Fruit fly (Drosophila melanogaster) whole organism, embryonic: ENCODE measurements around the gene CG33110.

Source experiments
- Atf3 ChIP-seq: fragments of 200-800 bp; sonication (Bioruptor generic); optimal IDR thresholded peaks from 3 replicates; lab custom pipeline; 2016; ENCODE audit warnings: missing biosample characterization, missing genetic modification characterization
- CG10462 ChIP-seq: fragments of 200-800 bp; sonication (Bioruptor generic); optimal IDR thresholded peaks from 2 replicates; lab custom pipeline; 2016; ENCODE audit warnings: missing biosample characterization, missing genetic modification characterization
- CG11695 ChIP-seq: fragments of 200-800 bp; sonication (Bioruptor generic); IDR thresholded peaks from 3 replicates; pipeline ENCODE4 v1.3.6; 2022; ENCODE audit warnings: missing biosample characterization, missing genetic modification characterization
- CG12155 ChIP-seq: fragments of 200-800 bp; sonication (Bioruptor generic); optimal IDR thresholded peaks from 3 replicates; lab custom pipeline; 2016; ENCODE audit warnings: missing biosample characterization, missing genetic modification characterization
- CG12744 ChIP-seq: fragments of 200-800 bp; sonication (Bioruptor generic); optimal IDR thresholded peaks from 2 replicates; lab custom pipeline; 2016; ENCODE audit warnings: missing biosample characterization, missing genetic modification characterization
- CG13287 ChIP-seq: fragments of 200-800 bp; sonication (Bioruptor generic); IDR thresholded peaks from 2 replicates; pipeline ENCODE4 v1.3.6; 2022; ENCODE audit warnings: missing biosample characterization, missing genetic modification characterization; ENCODE audit not compliant: partially characterized antibody
- CG14965 ChIP-seq: fragments of 200-800 bp; sonication (Bioruptor generic); optimal IDR thresholded peaks from 2 replicates; lab custom pipeline; 2016; ENCODE audit warnings: missing biosample characterization, missing genetic modification characterization, borderline replicate concordance
- CG15011 ChIP-seq: fragments of 200-800 bp; sonication (Bioruptor generic); optimal IDR thresholded peaks from 3 replicates; lab custom pipeline; 2018; ENCODE audit warnings: missing biosample characterization, mild to moderate bottlenecking, missing genetic modification characterization
- CG2199 ChIP-seq: fragments of 200-800 bp; sonication (Bioruptor generic); IDR thresholded peaks from 3 replicates; pipeline ENCODE4 v1.3.6; 2022; ENCODE audit warnings: missing biosample characterization, missing genetic modification characterization
- CG32532 ChIP-seq: fragments of 200-800 bp; sonication (Bioruptor generic); IDR thresholded peaks from 2 replicates; pipeline ENCODE4 v1.3.6; 2022; ENCODE audit warnings: missing biosample characterization, missing genetic modification characterization
- CG3726 ChIP-seq: fragments of 200-800 bp; sonication (Bioruptor generic); IDR thresholded peaks from 3 replicates; pipeline ENCODE4, ENCODE4 v1.3.6; 2022; ENCODE audit warnings: missing biosample characterization, missing genetic modification characterization
- CG4820 ChIP-seq: fragments of 200-800 bp; sonication (Bioruptor generic); optimal IDR thresholded peaks from 3 replicates; lab custom pipeline; 2016; ENCODE audit warnings: missing biosample characterization, missing genetic modification characterization
- CG7357 ChIP-seq: fragments of 200-800 bp; sonication (Bioruptor generic); IDR thresholded peaks from 3 replicates; pipeline ENCODE4 v1.3.6; 2022; ENCODE audit warnings: missing biosample characterization, missing genetic modification characterization
- Camta ChIP-seq: fragments of 200-800 bp; sonication (Bioruptor generic); optimal IDR thresholded peaks from 2 replicates; lab custom pipeline; 2016; ENCODE audit warnings: missing biosample characterization, missing genetic modification characterization
- Dbx ChIP-seq: fragments of 200-800 bp; sonication (Bioruptor generic); IDR thresholded peaks from 3 replicates; pipeline ENCODE4 v1.3.6; 2022; ENCODE audit warnings: missing biosample characterization, missing genetic modification characterization
- Dfd ChIP-seq, 2 experiments: fragments of >200 bp; optimal IDR thresholded peaks; 2 replicates each; lab custom pipeline; 2017; ENCODE audit warnings: missing biosample characterization in 2 of 2, missing genetic modification characterization in 2 of 2
- Dll ChIP-seq: fragments of 200-800 bp; sonication (Bioruptor generic); IDR thresholded peaks from 4 replicates; pipeline ENCODE4 v1.3.6; 2022; ENCODE audit warnings: missing biosample characterization, missing genetic modification characterization; ENCODE audit not compliant: partially characterized antibody
- Dp ChIP-seq: fragments of 200-800 bp; sonication (Bioruptor generic); optimal IDR thresholded peaks from 2 replicates; lab custom pipeline; 2018; ENCODE audit warnings: missing biosample characterization, mild to moderate bottlenecking, missing genetic modification characterization, moderate library complexity
- Dref ChIP-seq: fragments of 200-800 bp; sonication (Bioruptor generic); IDR thresholded peaks from 2 replicates; pipeline ENCODE4 v1.3.6; 2022; ENCODE audit warnings: missing biosample characterization, missing genetic modification characterization
- Fer3 ChIP-seq: fragments of 200-800 bp; sonication (Bioruptor generic); optimal IDR thresholded peaks from 2 replicates; lab custom pipeline; 2018; ENCODE audit warnings: missing biosample characterization, mild to moderate bottlenecking, missing genetic modification characterization, moderate library complexity
- HLH3B ChIP-seq: fragments of 200-800 bp; sonication (Bioruptor generic); IDR thresholded peaks from 2 replicates; pipeline ENCODE4 v1.3.6; 2022; ENCODE audit warnings: missing biosample characterization, missing genetic modification characterization
- Hmr ChIP-seq: fragments of 200-800 bp; sonication (Bioruptor generic); optimal IDR thresholded peaks from 3 replicates; lab custom pipeline; 2017; ENCODE audit warnings: mild to moderate bottlenecking, missing biosample characterization, missing genetic modification reagents, missing genetic modification characterization
- Jarid2 ChIP-seq: fragments of 200-800 bp; sonication (Bioruptor generic); optimal IDR thresholded peaks from 3 replicates; lab custom pipeline; 2017; ENCODE audit warnings: mild to moderate bottlenecking, missing biosample characterization, missing genetic modification reagents, missing genetic modification characterization
- Mad ChIP-seq: fragments of 200-800 bp; sonication (Bioruptor generic); optimal IDR thresholded peaks from 2 replicates; lab custom pipeline; 2016; ENCODE audit warnings: missing biosample characterization, missing genetic modification characterization
- Med ChIP-seq: fragments of 200-800 bp; sonication (Bioruptor generic); peaks from one replicate; lab custom pipeline; 2016; ENCODE audit warnings: missing biosample characterization, missing genetic modification characterization, mild to moderate bottlenecking, inconsistent platforms, moderate library complexity
- Rfx ChIP-seq: fragments of 200-800 bp; sonication (Bioruptor generic); IDR thresholded peaks from 2 replicates; pipeline ENCODE4 v1.3.6; 2022; ENCODE audit warnings: missing biosample characterization, missing genetic modification characterization
- Sry-β ChIP-seq: fragments of 200-800 bp; sonication (Bioruptor generic); optimal IDR thresholded peaks from 2 replicates; lab custom pipeline; 2018; ENCODE audit warnings: missing biosample characterization, mild to moderate bottlenecking, missing genetic modification characterization, moderate library complexity
- Sry-δ ChIP-seq: fragments of 200-800 bp; sonication (Bioruptor generic); optimal IDR thresholded peaks from 2 replicates; lab custom pipeline; 2016; ENCODE audit warnings: missing biosample characterization, missing genetic modification characterization
- Vsx1 ChIP-seq: fragments of 200-800 bp; sonication (Bioruptor generic); optimal IDR thresholded peaks from 2 replicates; lab custom pipeline; 2017; ENCODE audit warnings: missing biosample characterization, mild to moderate bottlenecking, missing genetic modification characterization, missing genetic modification reagents
- ab ChIP-seq: fragments of 200-800 bp; sonication (Bioruptor generic); optimal IDR thresholded peaks from 2 replicates; lab custom pipeline; 2016; ENCODE audit warnings: missing biosample characterization, missing genetic modification characterization
- aop ChIP-seq: fragments of 200-800 bp; sonication (Bioruptor generic); IDR thresholded peaks from 2 replicates; pipeline ENCODE4 v1.3.6; 2022; ENCODE audit warnings: missing biosample characterization, missing genetic modification characterization
- ara ChIP-seq: fragments of 200-800 bp; sonication (Bioruptor generic); IDR thresholded peaks from 2 replicates; pipeline ENCODE4 v1.3.6; 2022; ENCODE audit warnings: missing biosample characterization, missing genetic modification characterization
- chn ChIP-seq: fragments of 200-800 bp; sonication (Bioruptor generic); optimal IDR thresholded peaks from 2 replicates; lab custom pipeline; 2016; ENCODE audit warnings: missing biosample characterization, missing genetic modification characterization
- crc ChIP-seq: fragments of 200-800 bp; sonication (Bioruptor generic); optimal IDR thresholded peaks from 2 replicates; lab custom pipeline; 2016; ENCODE audit warnings: missing biosample characterization, missing genetic modification characterization
- cwo ChIP-seq: fragments of 200-800 bp; sonication (Bioruptor generic); optimal IDR thresholded peaks from 3 replicates; lab custom pipeline; 2017; ENCODE audit warnings: missing biosample characterization, missing genetic modification characterization, mild to moderate bottlenecking, moderate library complexity, missing genetic modification reagents
- disco-r ChIP-seq: fragments of 200-800 bp; sonication (Bioruptor generic); optimal IDR thresholded peaks from 2 replicates; lab custom pipeline; 2016; ENCODE audit warnings: missing biosample characterization, missing genetic modification characterization
- fd64A ChIP-seq: fragments of 200-800 bp; sonication (Bioruptor generic); optimal IDR thresholded peaks from 3 replicates; lab custom pipeline; 2018; ENCODE audit warnings: missing biosample characterization, mild to moderate bottlenecking, missing genetic modification characterization
- fru ChIP-seq: fragments of >200 bp; optimal IDR thresholded peaks from 2 replicates; lab custom pipeline; 2017
- gfzf ChIP-seq: fragments of 200-800 bp; sonication (Bioruptor generic); optimal IDR thresholded peaks from 2 replicates; lab custom pipeline; 2016; ENCODE audit warnings: missing biosample characterization, mild to moderate bottlenecking, missing genetic modification characterization, moderate library complexity
- hb ChIP-seq: fragments of 200-800 bp; sonication (Bioruptor generic); IDR thresholded peaks from 3 replicates; pipeline ENCODE4 v1.3.6; 2022; ENCODE audit warnings: missing biosample characterization, missing genetic modification characterization; ENCODE audit not compliant: partially characterized antibody
- lilli ChIP-seq: fragments of 200-800 bp; sonication (Bioruptor generic); optimal IDR thresholded peaks from 3 replicates; lab custom pipeline; 2016; ENCODE audit warnings: missing biosample characterization, missing genetic modification characterization
- mld ChIP-seq: fragments of 200-800 bp; sonication (Bioruptor generic); IDR thresholded peaks from 3 replicates; pipeline ENCODE4 v1.3.6; 2022; ENCODE audit warnings: missing biosample characterization, missing genetic modification characterization; ENCODE audit not compliant: partially characterized antibody
- phol ChIP-seq: fragments of 200-800 bp; sonication (Bioruptor generic); optimal IDR thresholded peaks from 3 replicates; lab custom pipeline; 2018; ENCODE audit warnings: missing biosample characterization, mild to moderate bottlenecking, missing genetic modification characterization, moderate library complexity
- psq ChIP-seq: fragments of 200-800 bp; sonication (Bioruptor generic); optimal IDR thresholded peaks from 2 replicates; lab custom pipeline; 2017; ENCODE audit warnings: missing biosample characterization, missing genetic modification characterization
- schlank ChIP-seq: fragments of 200-800 bp; sonication (Bioruptor generic); optimal IDR thresholded peaks from 2 replicates; lab custom pipeline; 2018; ENCODE audit warnings: missing biosample characterization, mild to moderate bottlenecking, missing genetic modification characterization
- sob ChIP-seq: fragments of 200-800 bp; sonication (Bioruptor generic); IDR thresholded peaks from 2 replicates; pipeline ENCODE4 v1.3.6; 2022; ENCODE audit warnings: missing biosample characterization, missing genetic modification characterization
- ssp ChIP-seq: fragments of 200-800 bp; sonication (Bioruptor generic); IDR thresholded peaks from 2 replicates; pipeline ENCODE4 v1.3.6; 2022; ENCODE audit warnings: missing biosample characterization, missing genetic modification characterization
- tap ChIP-seq: fragments of 200-800 bp; optimal IDR thresholded peaks from 3 replicates; lab custom pipeline; 2019; ENCODE audit warnings: missing biosample characterization, mild to moderate bottlenecking, missing genetic modification characterization, moderate library complexity
- tll ChIP-seq, 2 experiments: fragments of 200-800 bp in 1 of 2; fragments of >200 bp in 1 of 2; sonication (Bioruptor generic) in 1 of 2; optimal IDR thresholded peaks; 2 replicates each; lab custom pipeline; 2017 to 2019; ENCODE audit warnings: missing biosample characterization in 2 of 2, missing genetic modification characterization in 2 of 2, mild to moderate bottlenecking in 1 of 2, moderate library complexity in 1 of 2
- ttk ChIP-seq: fragments of 200-800 bp; sonication (Bioruptor generic); IDR thresholded peaks from 2 replicates; pipeline ENCODE4 v2.1.2; 2022; ENCODE audit warnings: missing biosample characterization, missing genetic modification characterization
- zen ChIP-seq: fragments of 200-800 bp; sonication (Bioruptor generic); optimal IDR thresholded peaks from 3 replicates; lab custom pipeline; 2018; ENCODE audit warnings: missing biosample characterization, mild to moderate bottlenecking, missing genetic modification characterization, moderate library complexity

Gene CG33110

DNA sequence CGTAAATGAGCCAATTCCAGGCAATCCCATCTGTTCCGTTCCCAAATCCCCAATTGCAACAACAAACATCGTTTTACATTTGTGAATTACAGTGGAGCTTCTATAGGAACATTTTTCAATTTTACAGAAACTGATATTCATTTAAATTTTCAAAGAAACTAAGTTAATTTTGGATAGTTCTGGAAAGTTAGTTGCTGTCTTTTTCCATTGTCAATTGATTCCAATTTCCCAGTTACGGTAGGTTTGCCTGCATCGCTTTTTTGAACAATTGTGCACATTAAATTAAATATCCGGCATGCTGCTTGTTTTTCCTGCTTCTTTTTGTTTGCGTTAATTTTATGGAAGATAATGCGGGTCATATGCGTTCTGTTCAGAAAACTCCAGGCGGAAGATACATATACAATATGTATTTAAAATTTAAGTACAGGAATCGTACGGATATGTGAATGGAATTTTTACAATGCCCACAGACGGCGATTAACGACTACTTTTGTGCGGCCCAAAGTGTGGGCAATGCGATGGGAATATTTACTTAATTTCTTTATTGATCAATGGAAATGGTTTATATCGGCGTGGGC, 58.0 kb downstream of the CG33110 start (continued):
- no peak for TF ChIP-seq crc
- TF ChIP-seq psq (GFP tag; lab: Kevin White, UChicago): no peak
- no peak for TF ChIP-seq Mad (GFP tag; lab: Kevin White, UChicago)
- TF ChIP-seq mld (GFP tag; lab: Robert Waterston, UW): no peak
- TF ChIP-seq zen (tag; lab: Kevin White, UChicago): no peak
- TF ChIP-seq tll (GFP tag; optimal IDR thresholded peaks at IDR 0.05; lab: Kevin White, UChicago): no peak
- TF ChIP-seq aop: no peak
- peak; percentile 42; the same call in 1 of the 2 replicates for TF ChIP-seq Rfx (GFP tag; lab: Robert Waterston, UW)
- TF ChIP-seq Dbx (GFP tag; lab: Robert Waterston, UW): no peak
- TF ChIP-seq Sry-β (GFP tag; lab: Kevin White, UChicago): no peak
- TF ChIP-seq Camta (GFP tag; lab: Kevin White, UChicago): no peak
- TF ChIP-seq Dfd (GFP tag; optimal IDR thresholded peaks at IDR 0.05; lab: Kevin White, UChicago): no peak
- no peak for TF ChIP-seq CG13287 (GFP tag; lab: Robert Waterston, UW)
- TF ChIP-seq hb: no peak
- no peak for TF ChIP-seq ab
- TF ChIP-seq CG10462 (GFP tag; lab: Kevin White, UChicago): no peak
- no peak for TF ChIP-seq Sry-δ (GFP tag; lab: Kevin White, UChicago)
- no peak for TF ChIP-seq fru (lab: Kevin White, UChicago)
- no peak for TF ChIP-seq CG12744 (GFP tag; lab: Kevin White, UChicago)
- no peak for TF ChIP-seq Dp
- TF ChIP-seq Vsx1: no peak
- TF ChIP-seq Dref (GFP tag; lab: Robert Waterston, UW): no peak
- no peak for TF ChIP-seq disco-r (GFP tag; lab: Kevin White, UChicago)
- no peak for TF ChIP-seq schlank (tag; lab: Kevin White, UChicago)
- TF ChIP-seq CG15011 (GFP tag; lab: Kevin White, UChicago): no peak
- TF ChIP-seq CG32532 (GFP tag; lab: Robert Waterston, UW): no peak
- no peak for TF ChIP-seq ssp (GFP tag; lab: Robert Waterston, UW)
- TF ChIP-seq Med (GFP tag; lab: Kevin White, UChicago): peak; percentile 65
- TF ChIP-seq ttk (GFP tag; lab: Robert Waterston, UW): no peak
- no peak for TF ChIP-seq CG7357
- no peak for TF ChIP-seq Dll (GFP tag; lab: Robert Waterston, UW)
- TF ChIP-seq phol (tag; lab: Kevin White, UChicago): no peak
- no peak for TF ChIP-seq cwo (GFP tag; lab: Kevin White, UChicago)
- peak; percentile 57 for TF ChIP-seq lilli (GFP tag; lab: Kevin White, UChicago)
- TF ChIP-seq Atf3 (GFP tag; lab: Kevin White, UChicago): no peak
- TF ChIP-seq HLH3B: 0 out of 2 replicates have a peak, but pooled peaks have one; percentile 8
- TF ChIP-seq CG4820 (GFP tag; lab: Kevin White, UChicago): no peak
- peak; percentile 28 for TF ChIP-seq CG12155
- TF ChIP-seq Fer3 (tag; lab: Kevin White, UChicago): peak; percentile 25
- no peak for TF ChIP-seq gfzf (GFP tag; lab: Kevin White, UChicago)
- no peak for TF ChIP-seq Jarid2 (GFP tag; lab: Kevin White, UChicago)
- no peak for TF ChIP-seq CG3726
- TF ChIP-seq CG14965 (GFP tag; lab: Kevin White, UChicago): no peak
- TF ChIP-seq Hmr: no peak
- TF ChIP-seq CG2199 (GFP tag; lab: Robert Waterston, UW): no peak
- no peak for TF ChIP-seq sob (GFP tag; lab: Robert Waterston, UW)
- no peak for TF ChIP-seq fd64A (GFP tag; lab: Kevin White, UChicago)
- TF ChIP-seq ara (GFP tag; lab: Robert Waterston, UW): no peak
- no peak for TF ChIP-seq CG11695 (GFP tag; lab: Robert Waterston, UW)
- TF ChIP-seq tap (tag; lab: Kevin White, UChicago): no peak
- peak; percentile 23 for TF ChIP-seq chn (GFP tag; lab: Kevin White, UChicago)
